Worm (Caenorhabditis elegans) whole organism, L4/young adult: ENCODE results near the gene Y51H7C.8.

Experiments
- W03F9.2 ChIP-seq: fragments of 150-350 bp; optimal IDR thresholded peaks from 2 replicates; lab custom pipeline; 2014; ENCODE audit warnings: missing biosample characterization, missing genetic modification characterization
- dao-5 ChIP-seq: sonication (generic microtip); optimal IDR thresholded peaks from 2 replicates; lab custom pipeline; 2016; ENCODE audit warnings: missing genotype, missing genetic modification characterization, moderate library complexity, missing compliant biosample characterization
- him-1 ChIP-seq: sonication (generic microtip); optimal IDR thresholded peaks from 2 replicates; lab custom pipeline; 2016; ENCODE audit warnings: missing genotype, missing genetic modification reagents, missing genetic modification characterization, missing compliant biosample characterization

Y51H7C.8 gene

ce11 chrII:1401474-1401873 lies at the start of gene Y51H7C.8:
TSS of gene Y51H7C.8 (plus strand) at chrII:1401774.
- TF ChIP-seq W03F9.2 (tag; lab: Kevin White, UChicago) (no peak), dao-5 (tag; lab: Kevin White, UChicago) (no peak), him-1 (tag; lab: Kevin White, UChicago) (no peak)

ce11 chrII:1355480-1355879 lies 46.1 kb upstream of the Y51H7C.8 start, which contains the start of gene C13A10.1:
TSS of gene C13A10.1 (minus strand) at chrII:1355649.
- no peak for TF ChIP-seq W03F9.2 (tag; lab: Kevin White, UChicago)
- no peak for TF ChIP-seq him-1 (tag; lab: Kevin White, UChicago)
- no peak for TF ChIP-seq dao-5 (tag; lab: Kevin White, UChicago)

DNA sequence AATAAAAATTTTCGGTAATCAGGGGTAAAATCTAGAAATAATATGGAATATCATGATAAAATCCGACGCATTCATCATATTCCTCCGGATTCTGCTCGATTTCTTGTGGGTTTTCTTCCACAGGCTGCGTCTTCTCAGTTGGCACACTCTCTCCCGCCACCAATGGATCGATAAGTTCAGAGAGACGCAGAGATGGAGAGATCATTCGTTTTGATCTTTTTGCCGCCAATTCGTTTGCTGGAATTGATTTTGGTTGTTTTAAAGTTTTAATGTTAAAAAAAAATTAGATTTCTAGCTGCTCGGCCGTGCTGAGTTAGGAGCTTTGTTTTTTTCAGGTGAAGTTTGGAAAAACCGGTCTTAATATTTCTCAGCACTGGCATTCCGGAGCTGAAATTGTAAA lies 44.3 kb upstream of the Y51H7C.8 start:
- TF ChIP-seq him-1 (tag; lab: Kevin White, UChicago) (no peak), dao-5 (tag; lab: Kevin White, UChicago) (no peak)

ce11 chrII:1357905-1358304 lies 43.7 kb upstream of the Y51H7C.8 start, which contains the start of gene C13A10.2:
TSS of gene C13A10.2 (minus strand) at chrII:1358005.
- TF ChIP-seq W03F9.2 (tag; lab: Kevin White, UChicago) (no peak), dao-5 (tag; lab: Kevin White, UChicago) (no peak), him-1 (tag; lab: Kevin White, UChicago) (no peak)

DNA sequence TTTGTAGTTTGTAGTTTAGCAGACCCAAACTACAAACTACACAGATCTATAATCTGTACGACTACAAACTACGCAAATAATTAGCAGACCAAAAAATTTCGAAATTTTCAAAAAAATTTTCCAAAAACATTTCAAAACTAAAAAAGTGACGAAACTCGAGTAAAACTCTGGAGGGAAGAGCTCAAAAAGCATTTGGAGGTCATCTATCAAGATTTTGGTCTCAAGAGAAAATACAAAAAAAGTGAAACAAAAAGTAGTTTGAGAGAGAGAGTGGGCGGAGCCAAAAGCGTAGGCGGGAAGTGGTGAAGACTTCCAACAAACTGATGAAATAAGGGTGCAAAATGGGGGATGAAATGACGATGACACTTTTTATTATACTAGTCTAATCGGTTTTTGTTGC lies 41.3 kb upstream of the Y51H7C.8 start:
- TF ChIP-seq W03F9.2 (tag; lab: Kevin White, UChicago) (no peak), dao-5 (tag; lab: Kevin White, UChicago) (no peak), him-1 (tag; lab: Kevin White, UChicago) (no peak)

- no peak for TF ChIP-seq dao-5 (tag; lab: Kevin White, UChicago)
Observed at ce11 chrII:1362423-1362822, 39.2 kb upstream of the Y51H7C.8 start.

DNA sequence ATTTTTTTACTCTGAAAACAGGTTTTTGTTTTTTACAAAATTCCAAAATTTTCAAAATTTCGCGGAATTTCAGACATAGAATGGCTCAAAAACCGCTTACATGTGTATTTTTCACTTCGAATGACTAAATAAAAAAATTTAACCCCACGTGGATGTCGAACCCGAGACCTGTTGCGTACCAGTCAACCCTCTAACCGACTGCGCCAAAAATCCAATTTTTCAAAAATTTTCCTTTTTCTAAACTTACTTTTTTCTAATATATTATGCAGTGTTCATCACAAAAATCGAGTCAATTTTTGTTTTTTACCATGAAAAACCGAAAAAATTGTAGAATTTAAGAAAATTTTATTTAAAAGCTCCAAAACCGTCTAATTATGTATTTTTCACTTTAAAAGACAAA lies 35.6 kb upstream of the Y51H7C.8 start:
- TF ChIP-seq him-1 (tag; lab: Kevin White, UChicago) (no peak), W03F9.2 (tag; lab: Kevin White, UChicago) (no peak), dao-5 (tag; lab: Kevin White, UChicago) (no peak)

ce11 chrII:1368756-1369155 lies 32.8 kb upstream of the Y51H7C.8 start:
- no peak for TF ChIP-seq W03F9.2 (tag; lab: Kevin White, UChicago)
- TF ChIP-seq him-1 (tag; lab: Kevin White, UChicago): no peak
- TF ChIP-seq dao-5 (tag; lab: Kevin White, UChicago): no peak

DNA sequence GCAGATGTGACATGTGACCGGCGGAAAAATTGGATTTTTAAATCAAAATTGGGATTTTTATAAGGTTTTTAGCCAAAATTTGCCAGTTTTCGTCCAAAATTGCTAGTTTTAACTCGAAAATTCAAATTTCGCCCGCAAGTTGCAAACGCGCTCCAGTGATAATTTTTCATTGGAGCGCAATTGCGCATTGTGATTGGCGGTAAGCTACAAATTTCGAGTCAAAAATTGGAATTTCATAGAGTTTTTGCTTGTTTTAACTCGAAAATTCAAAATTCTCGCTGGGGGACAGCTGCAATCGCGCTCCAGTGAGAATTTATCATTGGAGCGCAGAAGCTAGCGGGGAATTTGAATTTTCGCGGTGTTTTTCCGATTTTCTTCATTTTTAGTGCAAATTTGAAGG lies 32.3 kb upstream of the Y51H7C.8 start:
- TF ChIP-seq W03F9.2 (tag; lab: Kevin White, UChicago) (no peak), him-1 (tag; lab: Kevin White, UChicago) (no peak), dao-5 (tag; lab: Kevin White, UChicago) (no peak)

DNA sequence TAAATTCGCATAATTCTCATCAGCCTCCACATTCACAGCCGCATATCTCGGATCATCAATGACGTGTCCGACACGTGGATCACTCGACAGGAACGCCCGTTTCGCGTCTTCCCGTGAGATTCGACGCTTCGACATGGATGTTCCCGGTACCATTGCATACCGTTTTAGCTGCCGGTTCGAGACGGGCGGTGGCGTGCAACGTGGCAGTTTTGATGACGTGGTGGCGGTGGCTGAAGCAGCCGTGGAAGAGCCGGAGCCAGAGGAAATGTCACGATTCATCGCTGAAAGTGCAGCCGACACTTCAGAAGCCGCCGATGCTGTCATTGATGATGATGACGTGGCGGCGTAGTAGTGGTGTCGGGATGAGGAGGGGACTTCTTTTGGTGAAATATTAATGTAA lies 30.0 kb upstream of the Y51H7C.8 start:
- TF ChIP-seq dao-5 (tag; lab: Kevin White, UChicago) (no peak), him-1 (tag; lab: Kevin White, UChicago) (no peak), W03F9.2 (tag; lab: Kevin White, UChicago) (no peak)

- TF ChIP-seq W03F9.2 (tag; lab: Kevin White, UChicago): no peak
- TF ChIP-seq dao-5 (tag; lab: Kevin White, UChicago): no peak
- no peak for TF ChIP-seq him-1 (tag; lab: Kevin White, UChicago)
Observed at ce11 chrII:1372138-1372537, 29.4 kb upstream of the Y51H7C.8 start.

ce11 chrII:1372966-1373365 lies 28.6 kb upstream of the Y51H7C.8 start:
- TF ChIP-seq W03F9.2 (tag; lab: Kevin White, UChicago) (no peak), him-1 (tag; lab: Kevin White, UChicago) (no peak), dao-5 (tag; lab: Kevin White, UChicago) (no peak)

ce11 chrII:1374486-1374885 lies 27.1 kb upstream of the Y51H7C.8 start:
- no peak for TF ChIP-seq dao-5 (tag; lab: Kevin White, UChicago)
- no peak for TF ChIP-seq him-1 (tag; lab: Kevin White, UChicago)
- no peak for TF ChIP-seq W03F9.2 (tag; lab: Kevin White, UChicago)

ce11 chrII:1374889-1375288 lies 26.7 kb upstream of the Y51H7C.8 start, which contains the start of gene rog-1:
TSS of gene rog-1 (minus strand) at chrII:1374989.
- TF ChIP-seq W03F9.2 (tag; lab: Kevin White, UChicago): no peak
- no peak for TF ChIP-seq dao-5 (tag; lab: Kevin White, UChicago)

ce11 chrII:1375627-1376026 lies 25.9 kb upstream of the Y51H7C.8 start:
- TF ChIP-seq W03F9.2 (tag; lab: Kevin White, UChicago) (no peak), him-1 (tag; lab: Kevin White, UChicago) (no peak), dao-5 (tag; lab: Kevin White, UChicago) (no peak)
